Fruit fly (Drosophila melanogaster) whole organism, embryonic: ENCODE measurements around the gene cysu.

Experiments used
- Awh ChIP-seq: fragments of 200-800 bp; sonication (Bioruptor generic); IDR thresholded peaks from 2 replicates; pipeline ENCODE4, ENCODE4 v1.3.6; 2022; ENCODE audit warnings: missing biosample characterization, missing genetic modification characterization
- CG10565 ChIP-seq: fragments of 200-800 bp; sonication (Bioruptor generic); optimal IDR thresholded peaks from 3 replicates; lab custom pipeline; 2016; ENCODE audit warnings: missing biosample characterization, mild to moderate bottlenecking, missing genetic modification characterization
- CG10979 ChIP-seq: fragments of 200-800 bp; sonication (Bioruptor generic); optimal IDR thresholded peaks from 2 replicates; lab custom pipeline; 2018; ENCODE audit warnings: missing biosample characterization, mild to moderate bottlenecking, missing genetic modification characterization, moderate library complexity
- CG11093 ChIP-seq: fragments of 200-800 bp; sonication (Bioruptor generic); IDR thresholded peaks from 3 replicates; pipeline ENCODE4 v1.3.6; 2022; ENCODE audit warnings: missing biosample characterization, missing genetic modification characterization
- CG11398 ChIP-seq: fragments of 200-800 bp; sonication (Bioruptor generic); optimal IDR thresholded peaks from 2 replicates; lab custom pipeline; 2016; ENCODE audit warnings: missing biosample characterization, missing genetic modification characterization
- CG14441 ChIP-seq: fragments of 200-800 bp; sonication (Bioruptor generic); IDR thresholded peaks from 2 replicates; pipeline ENCODE4 v1.3.6; 2022; ENCODE audit warnings: missing biosample characterization, missing genetic modification characterization
- CG14965 ChIP-seq: fragments of 200-800 bp; sonication (Bioruptor generic); optimal IDR thresholded peaks from 2 replicates; lab custom pipeline; 2016; ENCODE audit warnings: missing biosample characterization, missing genetic modification characterization, borderline replicate concordance
- CG15601 ChIP-seq: fragments of 200-800 bp; sonication (Bioruptor generic); optimal IDR thresholded peaks from 3 replicates; lab custom pipeline; 2019; ENCODE audit warnings: missing biosample characterization, mild to moderate bottlenecking, missing genetic modification characterization, moderate library complexity
- CG17361 ChIP-seq: fragments of 200-800 bp; sonication (Bioruptor generic); IDR thresholded peaks from 3 replicates; pipeline ENCODE4 v1.3.6; 2022; ENCODE audit warnings: missing biosample characterization, missing genetic modification characterization
- CG2712 ChIP-seq: fragments of 200-800 bp; optimal IDR thresholded peaks from 3 replicates; lab custom pipeline; 2019; ENCODE audit warnings: missing biosample characterization, mild to moderate bottlenecking, missing genetic modification characterization, moderate library complexity
- CG30020 ChIP-seq: fragments of 200-800 bp; optimal IDR thresholded peaks from 2 replicates; lab custom pipeline; 2019; ENCODE audit warnings: missing biosample characterization, mild to moderate bottlenecking, missing genetic modification characterization, moderate library complexity
- CG31388 ChIP-seq: fragments of 200-800 bp; sonication (Bioruptor generic); optimal IDR thresholded peaks from 2 replicates; lab custom pipeline; 2016; ENCODE audit warnings: missing biosample characterization, missing genetic modification characterization
- CG32767 ChIP-seq: fragments of 200-800 bp; sonication (Bioruptor generic); IDR thresholded peaks from 2 replicates; pipeline ENCODE4 v1.3.6; 2022; ENCODE audit warnings: missing biosample characterization, missing genetic modification characterization
- CG33557 ChIP-seq: fragments of 200-800 bp; sonication (Bioruptor generic); optimal IDR thresholded peaks from 2 replicates; lab custom pipeline; 2019; ENCODE audit warnings: missing biosample characterization, mild to moderate bottlenecking, missing genetic modification characterization, moderate library complexity
- CG34422 ChIP-seq: fragments of 200-800 bp; sonication (Bioruptor generic); IDR thresholded peaks from 3 replicates; pipeline ENCODE4 v1.3.6; 2022; ENCODE audit warnings: missing biosample characterization, missing genetic modification characterization
- CG3847 ChIP-seq: fragments of 200-800 bp; sonication (Bioruptor generic); IDR thresholded peaks from 2 replicates; pipeline ENCODE4 v1.3.6; 2022; ENCODE audit warnings: missing biosample characterization, missing genetic modification characterization
- CG3995 ChIP-seq: fragments of 200-800 bp; sonication (Bioruptor generic); optimal IDR thresholded peaks from 3 replicates; lab custom pipeline; 2016; ENCODE audit warnings: missing biosample characterization, missing genetic modification characterization
- CG6272 ChIP-seq: fragments of 200-800 bp; sonication (Bioruptor generic); IDR thresholded peaks from 2 replicates; pipeline ENCODE4 v1.3.6; 2022; ENCODE audit warnings: missing biosample characterization, missing genetic modification characterization
- CG6689 ChIP-seq: fragments of 200-800 bp; sonication (Bioruptor generic); IDR thresholded peaks from 2 replicates; pipeline ENCODE4 v1.3.6; 2022; ENCODE audit warnings: missing biosample characterization, missing genetic modification characterization
- CG7357 ChIP-seq: fragments of 200-800 bp; sonication (Bioruptor generic); IDR thresholded peaks from 3 replicates; pipeline ENCODE4 v1.3.6; 2022; ENCODE audit warnings: missing biosample characterization, missing genetic modification characterization
- CG9817 ChIP-seq: fragments of 200-800 bp; sonication (Bioruptor generic); optimal IDR thresholded peaks from 2 replicates; lab custom pipeline; 2018; ENCODE audit warnings: missing biosample characterization, mild to moderate bottlenecking, missing genetic modification characterization, moderate library complexity
- Dbx ChIP-seq: fragments of 200-800 bp; sonication (Bioruptor generic); IDR thresholded peaks from 3 replicates; pipeline ENCODE4 v1.3.6; 2022; ENCODE audit warnings: missing biosample characterization, missing genetic modification characterization
- Elba2 ChIP-seq: fragments of 200-800 bp; sonication (Bioruptor generic); optimal IDR thresholded peaks from 3 replicates; lab custom pipeline; 2016; ENCODE audit warnings: missing biosample characterization, missing genetic modification characterization
- HHEX ChIP-seq: fragments of 200-800 bp; sonication (Bioruptor generic); optimal IDR thresholded peaks from 3 replicates; lab custom pipeline; 2017; ENCODE audit warnings: missing biosample characterization, mild to moderate bottlenecking, missing genetic modification characterization, missing genetic modification reagents
- Hmx ChIP-seq: fragments of 200-800 bp; sonication (Bioruptor generic); optimal IDR thresholded peaks from 2 replicates; lab custom pipeline; 2016; ENCODE audit warnings: missing biosample characterization, missing genetic modification characterization
- Hsf ChIP-seq: fragments of 200-800 bp; sonication (Bioruptor generic); optimal IDR thresholded peaks from 3 replicates; lab custom pipeline; 2016; ENCODE audit warnings: missing biosample characterization, missing genetic modification characterization
- MBD-R2 ChIP-seq: fragments of 200-800 bp; sonication (Bioruptor generic); IDR thresholded peaks from 2 replicates; pipeline ENCODE4 v1.3.6; 2022; ENCODE audit warnings: missing biosample characterization, missing genetic modification characterization
- Med ChIP-seq: fragments of 200-800 bp; sonication (Bioruptor generic); peaks from one replicate; lab custom pipeline; 2016; ENCODE audit warnings: missing biosample characterization, missing genetic modification characterization, mild to moderate bottlenecking, inconsistent platforms, moderate library complexity
- Meics ChIP-seq: fragments of 200-800 bp; sonication (Bioruptor generic); optimal IDR thresholded peaks from 2 replicates; lab custom pipeline; 2017; ENCODE audit warnings: missing biosample characterization, mild to moderate bottlenecking, missing genetic modification characterization
- NC2α ChIP-seq: fragments of 200-800 bp; sonication (Bioruptor generic); optimal IDR thresholded peaks from 2 replicates; lab custom pipeline; 2016; ENCODE audit warnings: missing biosample characterization, missing genetic modification characterization
- Scr ChIP-seq: fragments of 200-800 bp; sonication (Bioruptor generic); IDR thresholded peaks from 2 replicates; pipeline ENCODE4 v1.3.6; 2022; ENCODE audit warnings: missing biosample characterization, missing genetic modification characterization; ENCODE audit not compliant: partially characterized antibody
- Sox102F ChIP-seq: fragments of 200-800 bp; sonication (Bioruptor generic); optimal IDR thresholded peaks from 2 replicates; lab custom pipeline; 2018; ENCODE audit warnings: missing biosample characterization, mild to moderate bottlenecking, missing genetic modification characterization, moderate library complexity
- Taf1 ChIP-seq: fragments of 200-800 bp; sonication (Bioruptor generic); IDR thresholded peaks from 2 replicates; pipeline ENCODE4 v1.3.6; 2022; ENCODE audit warnings: missing biosample characterization, missing genetic modification characterization
- Usf ChIP-seq: fragments of 200-800 bp; sonication (Bioruptor generic); optimal IDR thresholded peaks from 2 replicates; lab custom pipeline; 2017; ENCODE audit warnings: missing genotype, missing biosample characterization, missing genetic modification characterization
- bigmax ChIP-seq: fragments of 200-800 bp; sonication (Bioruptor generic); optimal IDR thresholded peaks from 2 replicates; lab custom pipeline; 2018; ENCODE audit warnings: missing biosample characterization, mild to moderate bottlenecking, missing genetic modification characterization
- br ChIP-seq: fragments of >200 bp; optimal IDR thresholded peaks from 2 replicates; lab custom pipeline; 2017
- cg ChIP-seq: fragments of 200-800 bp; sonication (Bioruptor generic); optimal IDR thresholded peaks from 3 replicates; lab custom pipeline; 2019; ENCODE audit warnings: missing biosample characterization, mild to moderate bottlenecking, missing genetic modification characterization, moderate library complexity
- chn ChIP-seq: fragments of 200-800 bp; sonication (Bioruptor generic); optimal IDR thresholded peaks from 2 replicates; lab custom pipeline; 2016; ENCODE audit warnings: missing biosample characterization, missing genetic modification characterization
- cwo ChIP-seq: fragments of 200-800 bp; sonication (Bioruptor generic); optimal IDR thresholded peaks from 3 replicates; lab custom pipeline; 2017; ENCODE audit warnings: missing biosample characterization, missing genetic modification characterization, mild to moderate bottlenecking, moderate library complexity, missing genetic modification reagents
- eve ChIP-seq, 2 experiments: fragments of >200 bp; optimal IDR thresholded peaks; 2 replicates each; lab custom pipeline; 2017; ENCODE audit warnings: missing biosample characterization in 2 of 2, missing genetic modification characterization in 2 of 2
- gro ChIP-seq: fragments of 200-800 bp; sonication (Bioruptor generic); optimal IDR thresholded peaks from 2 replicates; lab custom pipeline; 2016; ENCODE audit warnings: missing biosample characterization, missing genetic modification characterization
- gsb-n ChIP-seq: fragments of 200-800 bp; sonication (Bioruptor generic); optimal IDR thresholded peaks from 3 replicates; lab custom pipeline; 2018; ENCODE audit warnings: missing biosample characterization, mild to moderate bottlenecking, missing genetic modification characterization
- h ChIP-seq: fragments of >200 bp; optimal IDR thresholded peaks from 2 replicates; lab custom pipeline; 2017
- jing ChIP-seq: fragments of 200-800 bp; sonication (Bioruptor generic); optimal IDR thresholded peaks from 2 replicates; lab custom pipeline; 2018; ENCODE audit warnings: missing biosample characterization, mild to moderate bottlenecking, missing genetic modification characterization
- knrl ChIP-seq: fragments of 200-800 bp; sonication (Bioruptor generic); IDR thresholded peaks from 3 replicates; pipeline ENCODE4 v1.3.6; 2022; ENCODE audit warnings: missing biosample characterization, missing genetic modification characterization; ENCODE audit not compliant: partially characterized antibody
- pan ChIP-seq, 4 experiments: fragments of >200 bp in 3 of 4; fragments of 200-800 bp in 1 of 4; sonication (Bioruptor generic) in 1 of 4; optimal IDR thresholded peaks in 3 of 4; IDR thresholded peaks in 1 of 4; 2 replicates each; pipeline versions ENCODE4 v1.3.6 to Lab custom; 2017 to 2022; ENCODE audit warnings: missing biosample characterization in 2 of 4, missing genetic modification characterization in 2 of 4, mixed read lengths in 1 of 4
- sc ChIP-seq, 3 experiments: fragments of >200 bp in 2 of 3; fragments of 200-800 bp in 1 of 3; sonication (Bioruptor generic) in 1 of 3; optimal IDR thresholded peaks; 2 replicates in 2 of 3; 3 replicates in 1 of 3; lab custom pipeline; 2017; ENCODE audit warnings: mild to moderate bottlenecking in 1 of 3, missing biosample characterization in 1 of 3, missing genetic modification characterization in 1 of 3, missing genetic modification reagents in 1 of 3
- sug ChIP-seq: fragments of 200-800 bp; optimal IDR thresholded peaks from 2 replicates; lab custom pipeline; 2019; ENCODE audit warnings: missing biosample characterization, mild to moderate bottlenecking, missing genetic modification characterization, moderate library complexity
- toy ChIP-seq: fragments of 200-800 bp; sonication (Bioruptor generic); IDR thresholded peaks from 2 replicates; pipeline ENCODE4 v1.3.6; 2022; ENCODE audit warnings: missing biosample characterization, missing genetic modification characterization
- unpg ChIP-seq: fragments of 200-800 bp; sonication (Bioruptor generic); optimal IDR thresholded peaks from 3 replicates; lab custom pipeline; 2018; ENCODE audit warnings: missing biosample characterization, mild to moderate bottlenecking, missing genetic modification characterization, moderate library complexity

Gene cysu

dm6 chr3R:17401289-17401752 is 24.2 kb upstream of the cysu start (continued):
- no peak for TF ChIP-seq pan (optimal IDR thresholded peaks at IDR 0.05; lab: Kevin White, UChicago)
- TF ChIP-seq pan (GFP tag; optimal IDR thresholded peaks at IDR 0.05 in 1 of 2, IDR thresholded peaks at IDR 0.05 in 1 of 2), result peak in 1 of 2 experiments; percentile 58
- peak; percentile 52 for TF ChIP-seq gsb-n (tag; lab: Kevin White, UChicago)
- TF ChIP-seq Taf1 (GFP tag; lab: Robert Waterston, UW), result no peak
- TF ChIP-seq jing (GFP tag; lab: Kevin White, UChicago), result no peak
- no peak for TF ChIP-seq h (lab: Kevin White, UChicago)
- TF ChIP-seq CG15601, result peak; percentile 36
- TF ChIP-seq gro (GFP tag; lab: Kevin White, UChicago), result peak; percentile 51
- peak; percentile 52 for TF ChIP-seq CG2712 (tag; lab: Kevin White, UChicago)
- peak; percentile 49 for TF ChIP-seq unpg (GFP tag; lab: Kevin White, UChicago)
- TF ChIP-seq CG6689 (GFP tag; lab: Robert Waterston, UW), result no peak
- no peak for TF ChIP-seq Usf
- no peak for TF ChIP-seq CG14965 (GFP tag; lab: Kevin White, UChicago)
- peak; percentile 45; the same call in 1 of the 2 replicates for TF ChIP-seq CG6272 (GFP tag; lab: Robert Waterston, UW)
- no peak for TF ChIP-seq cg (GFP tag; lab: Kevin White, UChicago)
- no peak for TF ChIP-seq CG33557
- TF ChIP-seq CG10565, result no peak
- no peak for TF ChIP-seq cwo (GFP tag; lab: Kevin White, UChicago)
- TF ChIP-seq sc (optimal IDR thresholded peaks at IDR 0.05; lab: Kevin White, UChicago), result no peak
- TF ChIP-seq sc (GFP tag; optimal IDR thresholded peaks at IDR 0.05; lab: Kevin White, UChicago), result no peak
- TF ChIP-seq CG11093 (GFP tag; lab: Robert Waterston, UW), result no peak
- peak; percentile 50 for TF ChIP-seq CG14441 (GFP tag; lab: Robert Waterston, UW)
- peak; percentile 54 for TF ChIP-seq CG9817 (tag; lab: Kevin White, UChicago)
- TF ChIP-seq Awh (GFP tag; lab: Robert Waterston, UW), result no peak
- TF ChIP-seq HHEX, result no peak
- TF ChIP-seq Meics, result peak; percentile 33
- peak; percentile 84 for TF ChIP-seq Scr
- TF ChIP-seq Dbx (GFP tag; lab: Robert Waterston, UW), result peak; percentile 68; the same call in 2 of the 3 replicates
- TF ChIP-seq CG32767 (GFP tag; lab: Robert Waterston, UW), result peak; percentile 23; the same call in 1 of the 2 replicates
- TF ChIP-seq bigmax (GFP tag; lab: Kevin White, UChicago), result no peak
- TF ChIP-seq toy (GFP tag; lab: Robert Waterston, UW), result no peak
- TF ChIP-seq CG10979 (tag; lab: Kevin White, UChicago), result no peak
- 0 out of 3 replicates have a peak, but pooled peaks have one; percentile 32 for TF ChIP-seq CG34422 (GFP tag; lab: Robert Waterston, UW)
- TF ChIP-seq Hmx (GFP tag; lab: Kevin White, UChicago), result peak; percentile 8
- no peak for TF ChIP-seq CG11398 (GFP tag; lab: Kevin White, UChicago)
- peak; percentile 45 for TF ChIP-seq CG3995 (GFP tag; lab: Kevin White, UChicago)
- TF ChIP-seq CG31388, result no peak
- peak; percentile 62 for TF ChIP-seq Sox102F (GFP tag; lab: Kevin White, UChicago)
- peak; percentile 52 for TF ChIP-seq sug (tag; lab: Kevin White, UChicago)
- TF ChIP-seq CG7357, result peak; percentile 94
- peak; percentile 48 for TF ChIP-seq chn
- TF ChIP-seq Elba2 (GFP tag; lab: Kevin White, UChicago), result no peak
- peak; percentile 40 for TF ChIP-seq CG3847 (GFP tag; lab: Robert Waterston, UW)
- TF ChIP-seq Med (GFP tag; lab: Kevin White, UChicago), result peak; percentile 83
- TF ChIP-seq MBD-R2, result peak; percentile 65
- TF ChIP-seq NC2α (GFP tag; lab: Kevin White, UChicago), result no peak
- TF ChIP-seq br, result no peak
- TF ChIP-seq CG30020 (tag; lab: Kevin White, UChicago), result peak; percentile 91
- 0 out of 3 replicates have a peak, but pooled peaks have one; percentile 16 for TF ChIP-seq CG17361 (GFP tag; lab: Robert Waterston, UW)
- TF ChIP-seq Hsf (GFP tag; lab: Kevin White, UChicago), result peak; percentile 82
- no peak for TF ChIP-seq eve (GFP tag; optimal IDR thresholded peaks at IDR 0.05; lab: Kevin White, UChicago)
- TF ChIP-seq knrl (GFP tag; lab: Robert Waterston, UW), result peak; percentile 86
